Fruit fly (Drosophila melanogaster) whole organism, adult: ENCODE measurements around the gene spn-B.

ENCODE experiments used
- CG11617 ChIP-seq: fragments of 200-800 bp; sonication (Bioruptor generic); optimal IDR thresholded peaks from 2 replicates; lab custom pipeline; 2017; ENCODE audit warnings: mild to moderate bottlenecking, missing biosample characterization, missing genetic modification reagents, missing genetic modification characterization
- CG12768 ChIP-seq: fragments of 200-800 bp; sonication (Bioruptor generic); optimal IDR thresholded peaks from 2 replicates; lab custom pipeline; 2017; ENCODE audit warnings: missing biosample characterization, missing genetic modification characterization, mild to moderate bottlenecking, moderate library complexity, missing genetic modification reagents
- CG14711 ChIP-seq: fragments of 200-800 bp; sonication (Bioruptor generic); optimal IDR thresholded peaks from 2 replicates; lab custom pipeline; 2018; ENCODE audit warnings: missing biosample characterization, mild to moderate bottlenecking, missing genetic modification characterization, moderate library complexity
- CG1620 ChIP-seq: fragments of 200-800 bp; sonication (Bioruptor generic); optimal IDR thresholded peaks from 2 replicates; lab custom pipeline; 2016; ENCODE audit warnings: missing biosample characterization, missing genetic modification characterization
- CG33017 ChIP-seq: fragments of 200-800 bp; sonication (Bioruptor generic); optimal IDR thresholded peaks from 2 replicates; lab custom pipeline; 2018; ENCODE audit warnings: missing biosample characterization, mild to moderate bottlenecking, missing genetic modification characterization, moderate library complexity
- CG5204 ChIP-seq: fragments of 200-800 bp; sonication (Bioruptor generic); optimal IDR thresholded peaks from 2 replicates; lab custom pipeline; 2016; ENCODE audit warnings: missing biosample characterization, missing genetic modification characterization
- CG7045 ChIP-seq: fragments of 200-800 bp; sonication (Bioruptor generic); optimal IDR thresholded peaks from 2 replicates; lab custom pipeline; 2017; ENCODE audit warnings: missing biosample characterization, mild to moderate bottlenecking, missing genetic modification characterization
- CG7101 ChIP-seq: fragments of 200-800 bp; sonication (Bioruptor generic); optimal IDR thresholded peaks from 2 replicates; lab custom pipeline; 2018; ENCODE audit warnings: missing biosample characterization, mild to moderate bottlenecking, missing genetic modification characterization, moderate library complexity
- Clk ChIP-seq: fragments of 200-800 bp; sonication (Bioruptor generic); optimal IDR thresholded peaks from 2 replicates; lab custom pipeline; 2017; ENCODE audit warnings: missing biosample characterization, missing genetic modification characterization
- Crg-1 ChIP-seq: fragments of 200-800 bp; sonication (Bioruptor generic); optimal IDR thresholded peaks from 2 replicates; lab custom pipeline; 2016; ENCODE audit warnings: missing biosample characterization, missing genetic modification characterization
- Hr96 ChIP-seq: fragments of 200-800 bp; sonication (Bioruptor generic); optimal IDR thresholded peaks from 2 replicates; lab custom pipeline; 2016; ENCODE audit warnings: missing biosample characterization, missing genetic modification characterization
- Mnt ChIP-seq: fragments of 200-800 bp; sonication (Bioruptor generic); optimal IDR thresholded peaks from 2 replicates; lab custom pipeline; 2016; ENCODE audit warnings: missing biosample characterization, mild to moderate bottlenecking, missing genetic modification characterization
- bab1 ChIP-seq: fragments of 200-800 bp; sonication (Bioruptor generic); optimal IDR thresholded peaks from 3 replicates; lab custom pipeline; 2019; ENCODE audit warnings: missing biosample characterization, mild to moderate bottlenecking, missing genetic modification characterization, moderate library complexity
- cic ChIP-seq: fragments of 200-800 bp; sonication (Bioruptor generic); optimal IDR thresholded peaks from 2 replicates; lab custom pipeline; 2017; ENCODE audit warnings: missing biosample characterization, mild to moderate bottlenecking, missing genetic modification characterization, moderate library complexity
- cnc ChIP-seq, 2 experiments: fragments of >200 bp; optimal IDR thresholded peaks; 2 replicates each; lab custom pipeline; 2017
- kay ChIP-seq: fragments of 200-800 bp; sonication (Bioruptor generic); peaks from one replicate; lab custom pipeline; 2016; ENCODE audit warnings: missing biosample characterization, missing genetic modification characterization, borderline replicate concordance
- ovo ChIP-seq: fragments of 200-800 bp; sonication (Bioruptor generic); optimal IDR thresholded peaks from 2 replicates; lab custom pipeline; 2016; ENCODE audit warnings: missing biosample characterization, missing genetic modification characterization
- pad ChIP-seq: fragments of 200-800 bp; sonication (Bioruptor generic); optimal IDR thresholded peaks from 3 replicates; lab custom pipeline; 2017; ENCODE audit warnings: missing biosample characterization, missing genetic modification characterization, mild to moderate bottlenecking, moderate library complexity, missing genetic modification reagents
- tj ChIP-seq: fragments of 200-800 bp; sonication (Bioruptor generic); optimal IDR thresholded peaks from 3 replicates; lab custom pipeline; 2017; ENCODE audit warnings: missing biosample characterization, mild to moderate bottlenecking, missing genetic modification characterization, moderate library complexity
- toe ChIP-seq: fragments of 200-800 bp; sonication (Bioruptor generic); optimal IDR thresholded peaks from 2 replicates; lab custom pipeline; 2016; ENCODE audit warnings: missing biosample characterization, missing genetic modification characterization

spn-B gene

DNA sequence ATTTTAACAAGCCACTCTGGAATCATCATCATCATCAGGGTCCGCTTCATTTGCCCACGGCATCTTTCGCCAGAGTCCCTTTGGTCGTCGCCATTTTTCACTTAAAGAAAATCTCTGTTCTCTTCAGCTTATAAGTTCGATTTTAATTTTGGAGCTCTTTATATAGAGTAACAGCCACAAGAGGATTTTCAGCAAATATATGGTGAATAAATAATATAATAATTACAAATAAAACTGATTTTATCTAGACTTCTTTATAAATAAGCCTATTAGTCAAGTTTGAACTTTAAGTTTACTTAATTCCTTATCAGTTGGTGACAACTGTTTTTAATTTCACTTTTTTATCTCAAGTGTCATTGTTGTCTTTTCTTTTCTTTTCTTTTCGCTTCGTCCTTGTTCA is 20.6 kb downstream of the spn-B start:
- TF ChIP-seq kay (GFP tag; lab: Kevin White, UChicago) (peak; percentile 3), cic (no peak), Mnt (GFP tag; lab: Kevin White, UChicago) (no peak), Hr96 (no peak), CG14711 (tag; lab: Kevin White, UChicago) (no peak)

DNA sequence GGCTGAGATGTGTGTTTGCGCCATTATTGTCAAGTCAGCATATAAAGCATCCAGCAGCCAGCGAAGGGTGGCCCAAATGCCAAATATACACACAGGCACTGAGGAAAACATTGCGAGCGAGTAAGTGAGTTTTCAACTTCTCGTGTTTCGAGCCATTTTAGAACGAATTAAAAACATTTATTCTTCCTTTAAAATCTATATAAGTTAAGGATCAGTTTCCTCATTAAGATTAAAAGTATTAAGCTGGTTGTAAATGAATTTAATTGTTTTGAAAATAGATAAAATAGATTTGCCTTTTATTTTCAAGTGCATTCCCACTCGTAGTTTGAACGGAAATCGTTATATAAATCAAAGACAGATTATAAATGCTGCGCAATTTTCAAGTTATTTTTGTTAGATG is 23.6 kb downstream of the spn-B start:
- TF ChIP-seq cnc (optimal IDR thresholded peaks at IDR 0.05; lab: Kevin White, UChicago) (no peak), CG14711 (tag; lab: Kevin White, UChicago) (no peak), Hr96 (no peak), tj (GFP tag; lab: Kevin White, UChicago) (no peak), CG33017 (tag; lab: Kevin White, UChicago) (no peak), CG7045 (GFP tag; lab: Kevin White, UChicago) (no peak), ovo (no peak), toe (GFP tag; lab: Kevin White, UChicago) (no peak), kay (GFP tag; lab: Kevin White, UChicago) (no peak), Crg-1 (GFP tag; lab: Kevin White, UChicago) (no peak), CG11617 (no peak), CG7101 (tag; lab: Kevin White, UChicago) (no peak), CG5204 (GFP tag; lab: Kevin White, UChicago) (no peak), pad (no peak), CG1620 (GFP tag; lab: Kevin White, UChicago) (no peak), Mnt (GFP tag; lab: Kevin White, UChicago) (no peak)

DNA sequence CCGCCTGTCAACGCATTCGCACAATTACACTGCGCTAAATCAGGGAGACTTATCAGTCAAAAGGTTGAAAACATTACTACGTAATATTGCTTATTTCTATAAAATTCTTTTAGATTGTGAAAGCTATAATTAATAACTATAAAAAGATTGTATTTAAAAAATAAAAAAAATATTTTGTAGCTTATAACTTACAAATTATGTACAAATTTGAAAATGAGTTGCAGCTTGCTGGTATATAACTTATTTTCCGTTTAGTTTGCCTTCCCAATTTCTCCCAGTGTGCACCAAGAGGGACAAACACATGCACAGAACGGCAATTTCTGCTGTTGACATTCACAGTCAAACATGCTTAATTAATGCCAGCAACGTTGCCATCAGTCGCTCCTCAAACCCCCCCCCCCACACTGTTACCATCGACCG is 25.9 kb downstream of the spn-B start:
- TF ChIP-seq CG14711 (tag; lab: Kevin White, UChicago) (peak; percentile 54), CG7101 (tag; lab: Kevin White, UChicago) (peak; percentile 70), CG7045 (GFP tag; lab: Kevin White, UChicago) (peak; percentile 77), kay (GFP tag; lab: Kevin White, UChicago) (no peak), CG11617 (peak; percentile 76), cnc (optimal IDR thresholded peaks at IDR 0.05; lab: Kevin White, UChicago) (no peak), Crg-1 (GFP tag; lab: Kevin White, UChicago) (no peak), bab1 (GFP tag; lab: Kevin White, UChicago) (peak; percentile 47), Hr96 (no peak), Mnt (GFP tag; lab: Kevin White, UChicago) (no peak), ovo (peak; percentile 20), CG33017 (tag; lab: Kevin White, UChicago) (peak; percentile 64), cic (no peak), CG12768 (GFP tag; lab: Kevin White, UChicago) (peak; percentile 58), Clk (GFP tag; lab: Kevin White, UChicago) (peak; percentile 58), pad (peak; percentile 41), tj (GFP tag; lab: Kevin White, UChicago) (peak; percentile 55), CG1620 (GFP tag; lab: Kevin White, UChicago) (no peak)

DNA sequence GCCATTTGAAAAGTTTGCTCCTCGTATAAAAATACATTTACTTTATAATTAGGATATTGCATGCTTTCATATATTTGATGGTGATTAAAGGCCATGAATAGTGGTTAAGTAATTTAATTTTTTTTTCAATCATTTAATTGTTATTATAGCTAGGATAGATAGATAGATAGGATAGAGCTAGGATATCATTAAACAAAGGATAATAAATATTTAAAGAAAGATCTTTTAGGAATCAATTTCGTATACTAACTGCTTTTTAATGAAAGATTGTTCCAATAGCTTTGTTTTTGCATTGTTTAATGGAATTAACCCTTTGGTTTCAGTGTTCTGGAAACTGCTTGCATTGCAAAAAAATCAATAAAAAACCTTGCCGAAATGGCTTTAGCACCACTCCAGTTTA is 26.7 kb downstream of the spn-B start:
- no peak for TF ChIP-seq Clk (GFP tag; lab: Kevin White, UChicago)
- no peak for TF ChIP-seq tj (GFP tag; lab: Kevin White, UChicago)
- TF ChIP-seq Crg-1 (GFP tag; lab: Kevin White, UChicago), result no peak

DNA sequence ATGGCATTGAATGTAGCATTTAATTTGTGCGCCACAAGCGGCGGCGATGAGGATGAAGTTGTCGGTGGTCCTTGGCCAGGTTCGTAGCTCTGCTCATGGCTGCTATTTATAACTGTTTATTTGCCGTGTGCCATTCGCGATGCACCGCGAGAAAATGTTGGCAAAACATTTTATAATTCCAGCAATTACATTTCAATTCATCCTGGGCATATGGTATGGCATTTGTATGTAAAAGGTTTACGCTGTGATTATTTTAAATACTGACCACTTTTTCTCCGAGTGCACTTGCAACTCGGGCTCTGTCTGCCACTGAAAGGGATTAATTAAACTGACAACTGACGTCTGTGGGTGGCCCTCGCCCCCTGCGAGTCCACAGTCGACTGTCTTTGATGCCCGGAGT is 28.8 kb downstream of the spn-B start:
- TF ChIP-seq CG1620 (GFP tag; lab: Kevin White, UChicago) (no peak), pad (no peak), Clk (GFP tag; lab: Kevin White, UChicago) (no peak), CG7101 (tag; lab: Kevin White, UChicago) (no peak), CG12768 (GFP tag; lab: Kevin White, UChicago) (no peak), CG14711 (tag; lab: Kevin White, UChicago) (no peak)

DNA sequence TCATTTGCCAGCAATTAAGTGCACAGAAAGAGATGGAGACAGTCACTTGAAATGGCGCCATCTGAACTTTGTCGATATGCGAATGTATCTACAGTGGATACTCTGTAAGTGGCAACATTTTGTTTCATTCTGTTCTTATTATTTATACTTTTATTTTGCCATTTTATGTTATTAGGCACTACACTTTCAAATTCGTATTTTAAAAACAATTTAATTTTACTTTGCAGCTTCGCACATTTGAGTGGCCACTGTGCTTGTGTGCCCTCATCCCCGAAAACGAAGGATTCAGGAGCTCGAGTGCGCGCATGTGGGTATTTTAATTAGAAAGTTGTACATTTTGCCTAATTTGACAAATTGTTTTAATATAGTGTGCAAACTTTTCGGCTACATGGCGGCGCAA is 29.6 kb downstream of the spn-B start:
- TF ChIP-seq CG7101 (tag; lab: Kevin White, UChicago) (peak; percentile 7), Crg-1 (GFP tag; lab: Kevin White, UChicago) (no peak), bab1 (GFP tag; lab: Kevin White, UChicago) (peak; percentile 27)

DNA sequence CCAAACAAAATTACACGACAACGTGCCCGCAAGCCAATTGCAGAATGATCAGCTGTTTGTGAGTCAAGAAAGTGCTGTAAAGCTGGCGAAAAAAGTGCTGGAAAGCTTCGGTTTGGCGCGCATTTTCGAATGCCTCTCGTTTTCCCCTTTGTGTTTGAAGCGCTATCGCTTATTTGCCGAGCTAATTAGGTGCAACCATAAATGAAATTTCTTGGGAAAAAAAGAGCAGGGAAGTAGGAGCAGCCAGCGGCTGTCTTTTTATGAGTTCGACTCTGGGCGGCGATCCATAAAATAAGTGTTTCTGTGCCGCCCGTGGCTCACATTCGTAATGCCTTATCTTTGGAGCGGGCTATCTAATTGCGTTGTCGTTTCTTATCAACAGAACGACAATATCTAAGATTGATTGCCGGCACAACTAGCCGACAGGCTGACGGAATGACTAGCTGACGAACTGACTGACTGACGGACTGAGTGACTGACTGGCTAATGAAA is 33.9 kb downstream of the spn-B start, which contains the start of gene Dnaaf5:
TSS of gene Dnaaf5 (minus strand) at position 46 of the 492 bp plus-strand sequence.
- TF ChIP-seq CG1620 (GFP tag; lab: Kevin White, UChicago) (no peak), CG33017 (tag; lab: Kevin White, UChicago) (peak; percentile 20), CG5204 (GFP tag; lab: Kevin White, UChicago) (peak; percentile 42), kay (GFP tag; lab: Kevin White, UChicago) (peak; percentile 83), CG7045 (GFP tag; lab: Kevin White, UChicago) (peak; percentile 55), pad (peak; percentile 45), ovo (peak; percentile 33), CG7101 (tag; lab: Kevin White, UChicago) (peak; percentile 43), CG14711 (tag; lab: Kevin White, UChicago) (no peak), bab1 (GFP tag; lab: Kevin White, UChicago) (peak; percentile 4), Crg-1 (GFP tag; lab: Kevin White, UChicago) (peak; percentile 78), CG11617 (peak; percentile 53), cic (peak; percentile 63), toe (GFP tag; lab: Kevin White, UChicago) (peak; percentile 53), CG12768 (GFP tag; lab: Kevin White, UChicago) (peak; percentile 56), Mnt (GFP tag; lab: Kevin White, UChicago) (peak; percentile 75), tj (GFP tag; lab: Kevin White, UChicago) (peak; percentile 10), Hr96 (peak; percentile 14), cnc (optimal IDR thresholded peaks at IDR 0.05; lab: Kevin White, UChicago) (no peak), Clk (GFP tag; lab: Kevin White, UChicago) (no peak)
